Fruit fly (Drosophila melanogaster) whole organism, prepupa: ENCODE measurements around the gene Sry-alpha.
A peak's percentile ranks its signal among the peaks of the same experiment; 100 is the strongest.

ENCODE experiments used
- Blimp-1 ChIP-seq: fragments of 200-800 bp; sonication (Bioruptor generic); optimal IDR thresholded peaks from 3 replicates; lab custom pipeline; 2017; ENCODE audit warnings: missing biosample characterization, missing genetic modification characterization, mild to moderate bottlenecking, moderate library complexity, missing genetic modification reagents
- CG10669 ChIP-seq: fragments of 200-800 bp; sonication (Bioruptor generic); optimal IDR thresholded peaks from 3 replicates; lab custom pipeline; 2018; ENCODE audit warnings: missing biosample characterization, mild to moderate bottlenecking, missing genetic modification characterization, moderate library complexity
- CG11294 ChIP-seq: fragments of 200-800 bp; sonication (Bioruptor generic); IDR thresholded peaks from 2 replicates; pipeline ENCODE4 v1.3.6; 2022; ENCODE audit warnings: missing biosample characterization, missing genetic modification characterization
- CG15336 ChIP-seq: fragments of 200-800 bp; sonication (Bioruptor generic); IDR thresholded peaks from 2 replicates; pipeline ENCODE4 v1.3.6; 2022; ENCODE audit warnings: missing biosample characterization, missing genetic modification characterization
- CG1621 ChIP-seq: fragments of 200-800 bp; sonication (Bioruptor generic); optimal IDR thresholded peaks from 3 replicates; lab custom pipeline; 2018; ENCODE audit warnings: missing biosample characterization, mild to moderate bottlenecking, missing genetic modification characterization
- CG16779 ChIP-seq: fragments of 200-800 bp; sonication (Bioruptor generic); optimal IDR thresholded peaks from 3 replicates; lab custom pipeline; 2017; ENCODE audit warnings: missing biosample characterization, mild to moderate bottlenecking, missing genetic modification characterization
- CG3032 ChIP-seq: fragments of 200-800 bp; optimal IDR thresholded peaks from 2 replicates; lab custom pipeline; 2019; ENCODE audit warnings: missing biosample characterization, mild to moderate bottlenecking, missing genetic modification characterization, moderate library complexity
- CG31627 ChIP-seq: fragments of 200-800 bp; sonication (Bioruptor generic); optimal IDR thresholded peaks from 3 replicates; lab custom pipeline; 2016; ENCODE audit warnings: missing biosample characterization, missing genetic modification characterization
- CG32006 ChIP-seq: fragments of 200-800 bp; sonication (Bioruptor generic); optimal IDR thresholded peaks from 3 replicates; lab custom pipeline; 2017; ENCODE audit warnings: missing biosample characterization, mild to moderate bottlenecking, missing genetic modification characterization
- CG3919 ChIP-seq: fragments of 200-800 bp; sonication (Bioruptor generic); optimal IDR thresholded peaks from 3 replicates; lab custom pipeline; 2016; ENCODE audit warnings: missing biosample characterization, missing genetic modification characterization
- CG6163 ChIP-seq: fragments of 200-800 bp; sonication (Bioruptor generic); IDR thresholded peaks from 3 replicates; pipeline ENCODE4 v1.3.6; 2022; ENCODE audit warnings: missing biosample characterization, missing genetic modification characterization
- CG6276 ChIP-seq: fragments of 200-800 bp; sonication (Bioruptor generic); optimal IDR thresholded peaks from 2 replicates; lab custom pipeline; 2017; ENCODE audit warnings: missing biosample characterization, mild to moderate bottlenecking, missing genetic modification characterization
- CG6808 ChIP-seq: fragments of 200-800 bp; sonication (Bioruptor generic); optimal IDR thresholded peaks from 3 replicates; lab custom pipeline; 2017; ENCODE audit warnings: missing biosample characterization, missing genetic modification characterization, mild to moderate bottlenecking, moderate library complexity, missing genetic modification reagents
- CG6854 ChIP-seq: fragments of 200-800 bp; sonication (Bioruptor generic); optimal IDR thresholded peaks from 2 replicates; lab custom pipeline; 2017; ENCODE audit warnings: missing biosample characterization, mild to moderate bottlenecking, missing genetic modification characterization
- CG7368 ChIP-seq: fragments of 200-800 bp; sonication (Bioruptor generic); optimal IDR thresholded peaks from 3 replicates; lab custom pipeline; 2016; ENCODE audit warnings: missing biosample characterization, missing genetic modification characterization
- CG8119 ChIP-seq: fragments of 200-800 bp; sonication (Bioruptor generic); IDR thresholded peaks from 3 replicates; pipeline ENCODE4 v1.3.6; 2022; ENCODE audit warnings: missing biosample characterization, missing genetic modification characterization
- CG8319 ChIP-seq: fragments of 200-800 bp; sonication (Bioruptor generic); optimal IDR thresholded peaks from 3 replicates; lab custom pipeline; 2016; ENCODE audit warnings: missing biosample characterization, missing genetic modification characterization
- CG9139 ChIP-seq: fragments of 200-800 bp; sonication (Bioruptor generic); optimal IDR thresholded peaks from 3 replicates; lab custom pipeline; 2017; ENCODE audit warnings: missing biosample characterization, mild to moderate bottlenecking, missing genetic modification characterization
- Eip78C ChIP-seq: fragments of 200-800 bp; sonication (Bioruptor generic); peaks from one replicate; lab custom pipeline; 2016; ENCODE audit warnings: missing biosample characterization, missing genetic modification characterization
- Eip93F ChIP-seq: fragments of 200-800 bp; sonication (Bioruptor generic); optimal IDR thresholded peaks from 2 replicates; lab custom pipeline; 2016; ENCODE audit warnings: missing biosample characterization, mild to moderate bottlenecking, missing genetic modification characterization
- Ets21C ChIP-seq: fragments of 200-800 bp; sonication (Bioruptor generic); optimal IDR thresholded peaks from 3 replicates; lab custom pipeline; 2016; ENCODE audit warnings: missing biosample characterization, missing genetic modification characterization
- Ets96B ChIP-seq: fragments of 200-800 bp; optimal IDR thresholded peaks from 2 replicates; lab custom pipeline; 2019; ENCODE audit warnings: missing biosample characterization, mild to moderate bottlenecking, missing genetic modification characterization, moderate library complexity
- Gug ChIP-seq: fragments of 200-800 bp; sonication (Bioruptor generic); IDR thresholded peaks from 2 replicates; pipeline ENCODE4 v1.3.6; 2022; ENCODE audit warnings: missing biosample characterization, missing genetic modification characterization
- Hr38 ChIP-seq: sonication (Bioruptor generic); optimal IDR thresholded peaks from 2 replicates; lab custom pipeline; 2016; ENCODE audit warnings: missing biosample characterization, missing genetic modification characterization
- Hr4 ChIP-seq: fragments of 200-800 bp; sonication (Bioruptor generic); optimal IDR thresholded peaks from 3 replicates; lab custom pipeline; 2016; ENCODE audit warnings: missing biosample characterization, missing genetic modification characterization
- Lpt ChIP-seq: fragments of 200-800 bp; sonication (Bioruptor generic); optimal IDR thresholded peaks from 3 replicates; lab custom pipeline; 2016; ENCODE audit warnings: missing biosample characterization, missing genetic modification characterization
- Met ChIP-seq: fragments of 200-800 bp; sonication (Bioruptor generic); optimal IDR thresholded peaks from 3 replicates; lab custom pipeline; 2016; ENCODE audit warnings: missing biosample characterization, missing genetic modification characterization
- OdsH ChIP-seq: fragments of 200-800 bp; sonication (Bioruptor generic); optimal IDR thresholded peaks from 3 replicates; lab custom pipeline; 2016; ENCODE audit warnings: missing biosample characterization, missing genetic modification characterization
- Smox ChIP-seq: fragments of 200-800 bp; sonication (Bioruptor generic); optimal IDR thresholded peaks from 3 replicates; lab custom pipeline; 2016; ENCODE audit warnings: missing biosample characterization, missing genetic modification characterization
- Sox14 ChIP-seq: fragments of 200-800 bp; sonication (Bioruptor generic); optimal IDR thresholded peaks from 3 replicates; lab custom pipeline; 2016; ENCODE audit warnings: missing biosample characterization, missing genetic modification characterization
- achi ChIP-seq: fragments of 200-800 bp; sonication (Bioruptor generic); optimal IDR thresholded peaks from 3 replicates; lab custom pipeline; 2016; ENCODE audit warnings: missing biosample characterization, missing genetic modification characterization
- dac ChIP-seq: fragments of 200-800 bp; sonication (Bioruptor generic); optimal IDR thresholded peaks from 2 replicates; lab custom pipeline; 2017; ENCODE audit warnings: missing biosample characterization, mild to moderate bottlenecking, missing genetic modification characterization
- dsx ChIP-seq: fragments of 200-800 bp; optimal IDR thresholded peaks from 3 replicates; lab custom pipeline; 2019; ENCODE audit warnings: missing biosample characterization, mild to moderate bottlenecking, missing genetic modification characterization, moderate library complexity; ENCODE audit not compliant: poor library complexity, severe bottlenecking
- eg ChIP-seq: fragments of 200-800 bp; sonication (Bioruptor generic); IDR thresholded peaks from 3 replicates; pipeline ENCODE4 v1.3.6; 2022; ENCODE audit warnings: missing biosample characterization, missing genetic modification characterization
- esn ChIP-seq: fragments of 200-800 bp; sonication (Bioruptor generic); optimal IDR thresholded peaks from 2 replicates; lab custom pipeline; 2016; ENCODE audit warnings: missing biosample characterization, mild to moderate bottlenecking, missing genetic modification characterization, moderate library complexity
- fd59A ChIP-seq: fragments of 200-800 bp; sonication (Bioruptor generic); optimal IDR thresholded peaks from 2 replicates; lab custom pipeline; 2017; ENCODE audit warnings: missing biosample characterization, mild to moderate bottlenecking, missing genetic modification characterization, missing genetic modification reagents
- fd85E ChIP-seq: fragments of 200-800 bp; sonication (Bioruptor generic); optimal IDR thresholded peaks from 3 replicates; lab custom pipeline; 2016; ENCODE audit warnings: missing biosample characterization, missing genetic modification characterization
- fkh ChIP-seq: fragments of 200-800 bp; sonication (Bioruptor generic); optimal IDR thresholded peaks from 3 replicates; lab custom pipeline; 2017; ENCODE audit warnings: missing biosample characterization, mild to moderate bottlenecking, missing genetic modification characterization, moderate library complexity
- net ChIP-seq: fragments of 200-800 bp; sonication (Bioruptor generic); optimal IDR thresholded peaks from 3 replicates; lab custom pipeline; 2016; ENCODE audit warnings: missing biosample characterization, missing genetic modification characterization
- salr ChIP-seq, 2 experiments: fragments of 200-800 bp; sonication (Bioruptor generic); optimal IDR thresholded peaks; 3 replicates each; lab custom pipeline; 2016 to 2018; ENCODE audit warnings: missing biosample characterization in 2 of 2, missing genetic modification characterization in 2 of 2, mild to moderate bottlenecking in 1 of 2
- spab ChIP-seq: fragments of 200-800 bp; sonication (Bioruptor generic); optimal IDR thresholded peaks from 2 replicates; lab custom pipeline; 2017; ENCODE audit warnings: missing biosample characterization, mild to moderate bottlenecking, missing genetic modification characterization, missing genetic modification reagents
- ss ChIP-seq, 2 experiments: fragments of 200-800 bp; sonication (Bioruptor generic); optimal IDR thresholded peaks; 2 replicates in 1 of 2; 3 replicates in 1 of 2; lab custom pipeline; 2017 to 2018; ENCODE audit warnings: mild to moderate bottlenecking in 2 of 2, missing biosample characterization in 2 of 2, missing genetic modification characterization in 2 of 2, moderate library complexity in 1 of 2
- svp ChIP-seq: fragments of 200-800 bp; sonication (Bioruptor generic); peaks from one replicate; lab custom pipeline; 2016; ENCODE audit warnings: missing biosample characterization, missing genetic modification characterization
- topi ChIP-seq: fragments of 200-800 bp; sonication (Bioruptor generic); optimal IDR thresholded peaks from 3 replicates; lab custom pipeline; 2016; ENCODE audit warnings: missing biosample characterization, missing genetic modification characterization
- vri ChIP-seq: fragments of 200-800 bp; sonication (Bioruptor generic); optimal IDR thresholded peaks from 3 replicates; lab custom pipeline; 2016; ENCODE audit warnings: missing biosample characterization, mild to moderate bottlenecking, missing genetic modification characterization

Gene Sry-alpha

dm6 chr3R:30012602-30013489, 26.7 kb upstream of the Sry-alpha start:
- TF ChIP-seq Hr4 (peak; percentile 55), fkh (GFP tag; lab: Kevin White, UChicago) (peak; percentile 70), Smox (no peak), eg (peak; percentile 62), CG6163 (GFP tag; lab: Robert Waterston, UW) (peak; percentile 59), salr (GFP tag; optimal IDR thresholded peaks at IDR 0.05; lab: Kevin White, UChicago) (peak in 1 of 2 experiments; percentile 13), CG32006 (peak; percentile 53), CG7368 (GFP tag; lab: Kevin White, UChicago) (no peak), Gug (GFP tag; lab: Robert Waterston, UW) (no peak), svp (GFP tag; lab: Kevin White, UChicago) (peak; percentile 44), Ets96B (no peak), fd85E (no peak), Sox14 (GFP tag; lab: Kevin White, UChicago) (peak; percentile 27), CG15336 (GFP tag; lab: Robert Waterston, UW) (peak; percentile 64), Eip78C (GFP tag; lab: Kevin White, UChicago) (peak; percentile 69), achi (GFP tag; lab: Kevin White, UChicago) (peak; percentile 32), net (GFP tag; lab: Kevin White, UChicago) (peak; percentile 23), Hr38 (GFP tag; lab: Kevin White, UChicago) (no peak), CG8119 (GFP tag; lab: Robert Waterston, UW) (peak; percentile 46; the same call in 1 of the 3 replicates), vri (GFP tag; lab: Kevin White, UChicago) (peak; percentile 68), CG31627 (GFP tag; lab: Kevin White, UChicago) (peak; percentile 17), CG11294 (GFP tag; lab: Robert Waterston, UW) (peak; percentile 34; the same call in 1 of the 2 replicates), OdsH (GFP tag; lab: Kevin White, UChicago) (peak; percentile 25)
- TF ChIP-seq, all 60 proteins: peak for 17

- peak; percentile 6 for TF ChIP-seq Sox14 (GFP tag; lab: Kevin White, UChicago)
- TF ChIP-seq ss (GFP tag; optimal IDR thresholded peaks at IDR 0.05; lab: Kevin White, UChicago): peak; percentile 88 to 90
- no peak for TF ChIP-seq Hr38 (GFP tag; lab: Kevin White, UChicago)
- TF ChIP-seq Lpt (GFP tag; lab: Kevin White, UChicago): peak; percentile 16
- TF ChIP-seq CG3919 (GFP tag; lab: Kevin White, UChicago): peak; percentile 59
- TF ChIP-seq Eip93F (GFP tag; lab: Kevin White, UChicago): peak; percentile 2
- TF ChIP-seq dac (GFP tag; lab: Kevin White, UChicago): no peak
- peak; percentile 40; the same call in 1 of the 2 replicates for TF ChIP-seq CG15336 (GFP tag; lab: Robert Waterston, UW)
- peak; percentile 85 for TF ChIP-seq CG6854 (GFP tag; lab: Kevin White, UChicago)
- peak; percentile 86 for TF ChIP-seq CG6276 (GFP tag; lab: Kevin White, UChicago)
- TF ChIP-seq net (GFP tag; lab: Kevin White, UChicago): peak; percentile 50
- peak; percentile 75 for TF ChIP-seq CG16779 (tag; lab: Kevin White, UChicago)
- TF ChIP-seq CG8119 (GFP tag; lab: Robert Waterston, UW): peak; percentile 47; the same call in 2 of the 3 replicates
- peak; percentile 71 for TF ChIP-seq Eip78C (GFP tag; lab: Kevin White, UChicago)
- peak; percentile 77 for TF ChIP-seq spab (GFP tag; lab: Kevin White, UChicago)
- TF ChIP-seq Met (GFP tag; lab: Kevin White, UChicago): peak; percentile 7
- peak; percentile 72 for TF ChIP-seq dsx (GFP tag; lab: Kevin White, UChicago)
- no peak for TF ChIP-seq Gug (GFP tag; lab: Robert Waterston, UW)
- TF ChIP-seq CG1621: peak; percentile 49
- TF ChIP-seq eg: no peak
- peak; percentile 18 for TF ChIP-seq CG8319 (GFP tag; lab: Kevin White, UChicago)
- no peak for TF ChIP-seq Smox
- TF ChIP-seq svp (GFP tag; lab: Kevin White, UChicago): peak; percentile 77
- peak; percentile 18 for TF ChIP-seq achi (GFP tag; lab: Kevin White, UChicago)
- peak; percentile 93 for TF ChIP-seq CG9139 (GFP tag; lab: Kevin White, UChicago)
- peak; percentile 88 for TF ChIP-seq CG6808
- peak; percentile 46 for TF ChIP-seq Ets96B
- TF ChIP-seq Ets21C: no peak
- TF ChIP-seq Blimp-1 (GFP tag; lab: Kevin White, UChicago): peak; percentile 5
- TF ChIP-seq CG31627 (GFP tag; lab: Kevin White, UChicago): no peak
- TF ChIP-seq topi: peak; percentile 36
- TF ChIP-seq fd59A: no peak
- TF ChIP-seq salr (GFP tag; optimal IDR thresholded peaks at IDR 0.05; lab: Kevin White, UChicago): peak in 1 of 2 experiments; percentile 16
- TF ChIP-seq esn (GFP tag; lab: Kevin White, UChicago): no peak
- no peak for TF ChIP-seq CG3032 (tag; lab: Kevin White, UChicago)
- TF ChIP-seq CG10669 (GFP tag; lab: Kevin White, UChicago): peak; percentile 67
These were observed 25.6 kb upstream of the Sry-alpha start for dm6 chr3R:30013909-30014308.
